Worm (Caenorhabditis elegans) whole organism, early embryonic: ENCODE results near the gene clec-241.

Source experiments
- ceh-13 ChIP-seq: fragments of 200-800 bp; sonication (Bioruptor generic); optimal IDR thresholded peaks from 2 replicates; lab custom pipeline; 2018; ENCODE audit warnings: mild to moderate bottlenecking, missing genetic modification characterization, missing compliant biosample characterization
- ceh-36 ChIP-seq: sonication (generic microtip); optimal IDR thresholded peaks from 2 replicates; lab custom pipeline; 2016; ENCODE audit warnings: missing genetic modification characterization, inconsistent platforms, missing compliant biosample characterization
- flt-1 ChIP-seq: fragments of 200-800 bp; sonication (Bioruptor generic); IDR thresholded peaks from 2 replicates; pipeline ENCODE4 v1.3.6; 2022; ENCODE audit warnings: missing genetic modification characterization, missing compliant biosample characterization
- hnd-1 ChIP-seq: sonication (generic microtip); optimal IDR thresholded peaks from 2 replicates; lab custom pipeline; 2016; ENCODE audit warnings: missing genetic modification characterization, missing compliant biosample characterization
- scrt-1 ChIP-seq: fragments of 200-800 bp; sonication (Bioruptor generic); IDR thresholded peaks from 2 replicates; pipeline ENCODE4 v1.3.6; 2022; ENCODE audit warnings: missing genetic modification characterization, missing compliant biosample characterization
- tbx-37 ChIP-seq: fragments of 200-800 bp; sonication (Bioruptor generic); conservative IDR thresholded peaks from 2 replicates; pipeline ENCODE4 v1.3.6; 2022; ENCODE audit warnings: missing genetic modification reagents, missing genetic modification characterization, missing compliant biosample characterization

- TF ChIP-seq ceh-36 (tag; lab: Kevin White, UChicago) (no peak), hnd-1 (no peak), scrt-1 (no peak), flt-1 (GFP tag; lab: Robert Waterston, UW) (no peak), tbx-37 (GFP tag; lab: Robert Waterston, UW) (no peak), ceh-13 (GFP tag; lab: Kevin White, UChicago) (no peak)
Measured at ce11 chrV:17008302-17008701, 4.8 kb downstream of the clec-241 start, which contains the start of gene sri-69.
